Fruit fly (Drosophila melanogaster): ENCODE measurements around the gene zye.

DNA sequence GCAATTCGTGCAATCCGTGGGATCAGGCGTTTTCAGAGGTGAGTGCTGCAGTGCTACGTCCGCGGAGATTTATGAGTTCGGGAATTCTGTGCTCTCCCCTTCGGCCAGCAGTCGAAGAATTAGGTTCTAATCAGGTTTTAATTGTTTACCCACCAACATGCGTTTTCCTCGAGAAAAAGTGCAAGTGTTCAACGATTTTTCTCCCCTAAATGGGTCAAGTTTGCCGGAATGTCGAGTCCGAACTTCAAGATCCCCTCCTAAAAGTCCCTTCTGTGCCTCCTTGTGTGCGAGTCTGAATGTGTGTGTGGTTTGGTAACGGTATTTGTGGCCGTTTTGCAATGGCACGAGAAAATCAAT is 36.9 kb upstream of the zye start:
- TF ChIP-seq CG14655 (GFP tag; optimal IDR thresholded peaks at IDR 0.05) (no peak), Pif1B (GFP tag; optimal IDR thresholded peaks at IDR 0.05) (no peak), Pif1A (GFP tag; optimal IDR thresholded peaks at IDR 0.05) (no peak), CG32121 (GFP tag; IDR thresholded peaks at IDR 0.05) (no peak)
